Worm (Caenorhabditis elegans): ENCODE results near the gene nhr-52.

ce11 chrV:15673707-15674106, 3.6 kb upstream of the nhr-52 start, which contains the start of gene nhr-51:
- TF ChIP-seq ceh-27 (GFP tag; optimal IDR thresholded peaks at IDR 0.05) (no peak), akir-1 (GFP tag; optimal IDR thresholded peaks at IDR 0.05) (no peak), tbp1 (GFP tag; optimal IDR thresholded peaks at IDR 0.05) (no peak)
